Fruit fly (Drosophila melanogaster): ENCODE results near the gene Syx17.

Syx17 gene

dm6 chr3L:4380231-4380645 is 23.0 kb upstream of the Syx17 start, which contains the start of gene DopEcR (continued):
- TF ChIP-seq CG17612 (GFP tag; IDR thresholded peaks at IDR 0.05) (no peak), CG13296 (GFP tag; optimal IDR thresholded peaks at IDR 0.05) (peak; percentile 40), CG7987 (GFP tag; optimal IDR thresholded peaks at IDR 0.05) (no peak), ara (GFP tag; IDR thresholded peaks at IDR 0.05) (peak; percentile 39; the same call in 1 of the 2 replicates), dati (GFP tag; IDR thresholded peaks at IDR 0.05) (no peak), rib (GFP tag; IDR thresholded peaks at IDR 0.05) (no peak), Mrtf (GFP tag; IDR thresholded peaks at IDR 0.05) (no peak), HLH3B (GFP tag; IDR thresholded peaks at IDR 0.05) (no peak), sob (GFP tag; IDR thresholded peaks at IDR 0.05) (no peak; the same call in 1 of the 2 replicates), CG33213 (GFP tag; optimal IDR thresholded peaks at IDR 0.05) (no peak), ERR (GFP tag; optimal IDR thresholded peaks at IDR 0.05) (no peak), gt (GFP tag; IDR thresholded peaks at IDR 0.05) (no peak), CG14710 (tag; optimal IDR thresholded peaks at IDR 0.05) (no peak), CG10543 (GFP tag; optimal IDR thresholded peaks at IDR 0.05) (peak; percentile 44), CG12219 (GFP tag; optimal IDR thresholded peaks at IDR 0.05) (peak; percentile 24), Hmx (GFP tag; optimal IDR thresholded peaks at IDR 0.05) (no peak), ab (GFP tag; optimal IDR thresholded peaks at IDR 0.05) (no peak), Tbp (GFP tag; optimal IDR thresholded peaks at IDR 0.05) (no peak), CG14014 (GFP tag; IDR thresholded peaks at IDR 0.05) (peak; percentile 16; the same call in 1 of the 2 replicates), inv (GFP tag; IDR thresholded peaks at IDR 0.05; ENCODE audit: partially characterized antibody) (no peak), Adf1 (GFP tag; IDR thresholded peaks at IDR 0.05) (peak; percentile 52; the same call in 1 of the 2 replicates), Elba2 (GFP tag; optimal IDR thresholded peaks at IDR 0.05) (no peak), vvl (GFP tag; IDR thresholded peaks at IDR 0.05) (peak; percentile 63; the same call in 1 of the 2 replicates), Hmr (GFP tag; optimal IDR thresholded peaks at IDR 0.05) (peak; percentile 43), seq (GFP tag; IDR thresholded peaks at IDR 0.05) (no peak), Max (GFP tag; optimal IDR thresholded peaks at IDR 0.05) (peak; percentile 47), MTF-1 (GFP tag; optimal IDR thresholded peaks at IDR 0.05; ENCODE audit: borderline replicate concordance) (peak; percentile 51), Fer3 (tag; optimal IDR thresholded peaks at IDR 0.05) (no peak), NfI (GFP tag; optimal IDR thresholded peaks at IDR 0.05) (peak; percentile 17), CG13894 (tag; optimal IDR thresholded peaks at IDR 0.05) (no peak), CG15269 (tag; optimal IDR thresholded peaks at IDR 0.05) (no peak), pb (GFP tag; optimal IDR thresholded peaks at IDR 0.05) (no peak), Nf-YB (GFP tag; optimal IDR thresholded peaks at IDR 0.05) (no peak), MESR4 (GFP tag; optimal IDR thresholded peaks at IDR 0.05) (no peak), hb (GFP tag; IDR thresholded peaks at IDR 0.05; ENCODE audit: partially characterized antibody) (no peak), btn (GFP tag; optimal IDR thresholded peaks at IDR 0.05) (no peak), CG11247 (GFP tag; IDR thresholded peaks at IDR 0.05) (no peak), tap (tag; optimal IDR thresholded peaks at IDR 0.05) (peak; percentile 41), nerfin-1 (tag; optimal IDR thresholded peaks at IDR 0.05) (peak; percentile 60), psq (GFP tag; optimal IDR thresholded peaks at IDR 0.05) (no peak), Dll (GFP tag; IDR thresholded peaks at IDR 0.05; ENCODE audit: partially characterized antibody) (no peak), knrl (GFP tag; IDR thresholded peaks at IDR 0.05; ENCODE audit: partially characterized antibody) (no peak), H15 (GFP tag; IDR thresholded peaks at IDR 0.05) (no peak), NC2β (GFP tag; optimal IDR thresholded peaks at IDR 0.05) (no peak), CG2712 (tag; optimal IDR thresholded peaks at IDR 0.05) (no peak), nau (GFP tag; optimal IDR thresholded peaks at IDR 0.05) (peak; percentile 28), Fer2 (tag; optimal IDR thresholded peaks at IDR 0.05) (no peak), Lim3 (GFP tag; IDR thresholded peaks at IDR 0.05) (no peak), CG17385 (GFP tag; optimal IDR thresholded peaks at IDR 0.05) (peak; percentile 19), sr (GFP tag; IDR thresholded peaks at IDR 0.05) (0 out of 3 replicates have a peak, but pooled peaks have one; percentile 22), HmgD (GFP tag; optimal IDR thresholded peaks at IDR 0.05) (no peak)
